Worm (Caenorhabditis elegans): ENCODE data around the gene ugt-37.

Gene ugt-37

ce11 chrV:7129460-7129859 is 15.7 kb downstream of the ugt-37 start, which contains the start of gene T01C4.8:
Gene T01C4.8, minus strand, starts transcription at chrV:7129560.
- no peak for TF ChIP-seq egl-27 (tag; optimal IDR thresholded peaks at IDR 0.05)
- TF ChIP-seq unc-39 (tag; optimal IDR thresholded peaks at IDR 0.05), result no peak
- TF ChIP-seq ceh-9 (tag; optimal IDR thresholded peaks at IDR 0.05), result no peak
- no peak for TF ChIP-seq sea-2 (GFP tag; optimal IDR thresholded peaks at IDR 0.05)
- no peak for TF ChIP-seq ZK546.5 (tag; optimal IDR thresholded peaks at IDR 0.05)

ce11 chrV:7123979-7124378 is 21.1 kb downstream of the ugt-37 start:
- TF ChIP-seq nhr-43 (tag; optimal IDR thresholded peaks at IDR 0.05; ENCODE audit: poor library complexity, severe bottlenecking) (no peak), R02D3.7 (tag; optimal IDR thresholded peaks at IDR 0.05) (no peak), lsy-12 (tag; optimal IDR thresholded peaks at IDR 0.05) (no peak), nhr-237 (tag; optimal IDR thresholded peaks at IDR 0.05) (no peak), pha-4 (tag; optimal IDR thresholded peaks at IDR 0.05) (no peak), sea-2 (GFP tag; optimal IDR thresholded peaks at IDR 0.05) (no peak), ama-1 (optimal IDR thresholded peaks at IDR 0.05) (no peak), aly-2 (tag; optimal IDR thresholded peaks at IDR 0.05) (no peak), hmg-11 (tag; optimal IDR thresholded peaks at IDR 0.05) (no peak), unc-39 (tag; optimal IDR thresholded peaks at IDR 0.05) (no peak), fkh-10 (GFP tag; optimal IDR thresholded peaks at IDR 0.05) (no peak), nhr-12 (tag; optimal IDR thresholded peaks at IDR 0.05) (no peak), eor-1 (tag; optimal IDR thresholded peaks at IDR 0.05) (no peak), pqm-1 (tag; optimal IDR thresholded peaks at IDR 0.05) (no peak), nhr-67 (tag; optimal IDR thresholded peaks at IDR 0.05) (no peak), elt-3 (tag; optimal IDR thresholded peaks at IDR 0.05) (no peak), nhr-28 (tag; optimal IDR thresholded peaks at IDR 0.05) (no peak)

ce11 chrV:7123188-7123708 is 21.9 kb downstream of the ugt-37 start, which contains the start of gene lmd-5:
Gene lmd-5, plus strand, starts transcription at chrV:7123658.
- no peak for TF ChIP-seq mml-1 (tag; optimal IDR thresholded peaks at IDR 0.05)
- peak; percentile 63 for TF ChIP-seq pha-4 (tag; optimal IDR thresholded peaks at IDR 0.05)

- TF ChIP-seq nhr-67 (tag; optimal IDR thresholded peaks at IDR 0.05) (no peak), nhr-11 (tag; optimal IDR thresholded peaks at IDR 0.05) (no peak), eor-1 (tag; optimal IDR thresholded peaks at IDR 0.05) (no peak), jun-1 (tag; optimal IDR thresholded peaks at IDR 0.05) (no peak), fos-1 (tag; optimal IDR thresholded peaks at IDR 0.05) (no peak), nhr-43 (tag; optimal IDR thresholded peaks at IDR 0.05; ENCODE audit: poor library complexity, severe bottlenecking) (no peak), ceh-28 (tag; optimal IDR thresholded peaks at IDR 0.05) (no peak), ceh-9 (tag; optimal IDR thresholded peaks at IDR 0.05) (no peak), nhr-23 (tag; optimal IDR thresholded peaks at IDR 0.05) (no peak), unc-39 (tag; optimal IDR thresholded peaks at IDR 0.05) (no peak), snpc-4 (tag; optimal IDR thresholded peaks at IDR 0.05) (no peak), ceh-16 (tag; optimal IDR thresholded peaks at IDR 0.05) (no peak), elt-3 (tag; optimal IDR thresholded peaks at IDR 0.05) (no peak), aly-2 (tag; optimal IDR thresholded peaks at IDR 0.05) (no peak), ama-1 (optimal IDR thresholded peaks at IDR 0.05) (no peak), mml-1 (tag; optimal IDR thresholded peaks at IDR 0.05) (no peak), lin-39 (tag; optimal IDR thresholded peaks at IDR 0.05) (no peak), tbx-2 (tag; optimal IDR thresholded peaks at IDR 0.05) (no peak)
Observed at ce11 chrV:7120168-7120567, 24.9 kb downstream of the ugt-37 start, which contains the start of gene srx-34. Gene srx-34, minus strand, starts transcription at chrV:7120268.

- TF ChIP-seq aly-2 (tag; optimal IDR thresholded peaks at IDR 0.05) (no peak), nhr-67 (tag; optimal IDR thresholded peaks at IDR 0.05) (no peak), ceh-28 (tag; optimal IDR thresholded peaks at IDR 0.05) (no peak), fkh-10 (GFP tag; optimal IDR thresholded peaks at IDR 0.05) (no peak), nhr-237 (tag; optimal IDR thresholded peaks at IDR 0.05) (no peak), lsy-12 (tag; optimal IDR thresholded peaks at IDR 0.05) (no peak)
Observed at ce11 chrV:7118796-7119195, 26.3 kb downstream of the ugt-37 start, which contains the start of gene srx-33. Gene srx-33, minus strand, starts transcription at chrV:7118896.

ce11 chrV:7112223-7112622 is 32.9 kb downstream of the ugt-37 start:
- no peak for TF ChIP-seq ama-1 (optimal IDR thresholded peaks at IDR 0.05)
- no peak for TF ChIP-seq lin-39 (tag; optimal IDR thresholded peaks at IDR 0.05)
- no peak for TF ChIP-seq ZK546.5 (tag; optimal IDR thresholded peaks at IDR 0.05)
- TF ChIP-seq ztf-4 (tag; optimal IDR thresholded peaks at IDR 0.05), result no peak
- no peak for TF ChIP-seq fkh-10 (GFP tag; optimal IDR thresholded peaks at IDR 0.05)
- no peak for TF ChIP-seq snpc-4 (tag; optimal IDR thresholded peaks at IDR 0.05)
- no peak for TF ChIP-seq nhr-237 (tag; optimal IDR thresholded peaks at IDR 0.05)

Data from whole organism, L3 larva.